Fruit fly (Drosophila melanogaster): ENCODE data around the gene CG31626.
A peak's percentile ranks its signal among the peaks of the same experiment; 100 is the strongest.

Gene CG31626

dm6 chr2L:21250519-21251336 is 14.2 kb upstream of the CG31626 start (continued):
- no peak for TF ChIP-seq NC2α (GFP tag; optimal IDR thresholded peaks at IDR 0.05)
- peak; percentile 88 for TF ChIP-seq CG2199 (GFP tag; IDR thresholded peaks at IDR 0.05)
- TF ChIP-seq E2f1 (GFP tag; IDR thresholded peaks at IDR 0.05) = no peak
- no peak for TF ChIP-seq disco-r (GFP tag; optimal IDR thresholded peaks at IDR 0.05)
- no peak for TF ChIP-seq H15 (GFP tag; IDR thresholded peaks at IDR 0.05)
- TF ChIP-seq dmrt11E (tag; optimal IDR thresholded peaks at IDR 0.05) = no peak
- TF ChIP-seq Taf1 (GFP tag; IDR thresholded peaks at IDR 0.05) = no peak
- no peak for TF ChIP-seq CG31388 (GFP tag; optimal IDR thresholded peaks at IDR 0.05)
- no peak for TF ChIP-seq Dref (GFP tag; IDR thresholded peaks at IDR 0.05)
- no peak for TF ChIP-seq CG11093 (GFP tag; IDR thresholded peaks at IDR 0.05)
- peak; percentile 25 for TF ChIP-seq CG13894 (tag; optimal IDR thresholded peaks at IDR 0.05)
- TF ChIP-seq CG1602 (GFP tag; optimal IDR thresholded peaks at IDR 0.05) = no peak
- TF ChIP-seq Optix (GFP tag; IDR thresholded peaks at IDR 0.05) = no peak
- no peak for TF ChIP-seq CG18476 (GFP tag; optimal IDR thresholded peaks at IDR 0.05)
- no peak for TF ChIP-seq Myb (GFP tag; optimal IDR thresholded peaks at IDR 0.05)
- no peak for TF ChIP-seq slbo (GFP tag; IDR thresholded peaks at IDR 0.05)
- TF ChIP-seq CG12155 (GFP tag; optimal IDR thresholded peaks at IDR 0.05) = peak; percentile 72
- TF ChIP-seq CG16779 (GFP tag; IDR thresholded peaks at IDR 0.05) = no peak
- TF ChIP-seq CG30431 (GFP tag; optimal IDR thresholded peaks at IDR 0.05) = no peak
- no peak for TF ChIP-seq CG7839 (tag; optimal IDR thresholded peaks at IDR 0.05)
- TF ChIP-seq CG12769 (tag; optimal IDR thresholded peaks at IDR 0.05) = peak; percentile 35
- TF ChIP-seq unpg (GFP tag; optimal IDR thresholded peaks at IDR 0.05) = no peak
- no peak for TF ChIP-seq dan (GFP tag; IDR thresholded peaks at IDR 0.05)
- no peak for TF ChIP-seq CG4404 (GFP tag; IDR thresholded peaks at IDR 0.05)
- TF ChIP-seq CG2116 (GFP tag; optimal IDR thresholded peaks at IDR 0.05) = no peak
- TF ChIP-seq NK7.1 (GFP tag; optimal IDR thresholded peaks at IDR 0.05) = no peak
- TF ChIP-seq CG17359 (tag; optimal IDR thresholded peaks at IDR 0.05) = no peak
- TF ChIP-seq Vsx1 (GFP tag; optimal IDR thresholded peaks at IDR 0.05) = no peak
- TF ChIP-seq gro (GFP tag; optimal IDR thresholded peaks at IDR 0.05) = no peak
- TF ChIP-seq CG34224 (GFP tag; IDR thresholded peaks at IDR 0.05; ENCODE audit: partially characterized antibody) = no peak; the same call in 2 of the 3 replicates
- no peak for TF ChIP-seq CG2120 (GFP tag; optimal IDR thresholded peaks at IDR 0.05)
- no peak for TF ChIP-seq Lim3 (GFP tag; IDR thresholded peaks at IDR 0.05)
- peak; percentile 41 for TF ChIP-seq CG13624 (GFP tag; optimal IDR thresholded peaks at IDR 0.05)
- TF ChIP-seq CG6791 (GFP tag; IDR thresholded peaks at IDR 0.05; ENCODE audit: partially characterized antibody) = no peak
- no peak for TF ChIP-seq CG11723 (GFP tag; optimal IDR thresholded peaks at IDR 0.05)
- TF ChIP-seq pan (optimal IDR thresholded peaks at IDR 0.05) = no peak
- no peak for TF ChIP-seq pan (GFP tag; optimal IDR thresholded peaks at IDR 0.05 in 1 of 2, IDR thresholded peaks at IDR 0.05 in 1 of 2)
- no peak for TF ChIP-seq CG10321 (GFP tag; IDR thresholded peaks at IDR 0.05)
- TF ChIP-seq sens-2 (GFP tag; IDR thresholded peaks at IDR 0.05) = no peak
- TF ChIP-seq CG14965 (GFP tag; optimal IDR thresholded peaks at IDR 0.05; ENCODE audit: borderline replicate concordance) = no peak
- TF ChIP-seq crol (GFP tag; IDR thresholded peaks at IDR 0.05) = peak; percentile 94; the same call in 1 of the 2 replicates
- TF ChIP-seq HLH3B (GFP tag; IDR thresholded peaks at IDR 0.05) = no peak; the same call in 1 of the 2 replicates
- TF ChIP-seq ac (GFP tag; optimal IDR thresholded peaks at IDR 0.05) = no peak
- TF ChIP-seq mam (GFP tag; optimal IDR thresholded peaks at IDR 0.05) = no peak
- no peak for TF ChIP-seq Rx (GFP tag; IDR thresholded peaks at IDR 0.05)
- TF ChIP-seq corto (GFP tag; optimal IDR thresholded peaks at IDR 0.05) = peak; percentile 76
- no peak for TF ChIP-seq CHES-1-like (GFP tag; optimal IDR thresholded peaks at IDR 0.05)
- no peak for TF ChIP-seq CG12942 (GFP tag; optimal IDR thresholded peaks at IDR 0.05)
- no peak for TF ChIP-seq Dip3 (GFP tag; optimal IDR thresholded peaks at IDR 0.05)
- TF ChIP-seq CG12391 (tag; optimal IDR thresholded peaks at IDR 0.05) = no peak
- TF ChIP-seq Eip74EF (GFP tag; optimal IDR thresholded peaks at IDR 0.05) = no peak

Data from whole organism, embryonic.